Fruit fly (Drosophila melanogaster) whole organism, embryonic: Measurements from ENCODE around the gene CG4820.

Experiments
- Abd-B ChIP-seq: fragments of 200-800 bp; sonication (Bioruptor generic); optimal IDR thresholded peaks from 2 replicates; lab custom pipeline; 2018; ENCODE audit warnings: missing biosample characterization, mild to moderate bottlenecking, missing genetic modification characterization, moderate library complexity
- Ada2b ChIP-seq: fragments of 200-800 bp; sonication (Bioruptor generic); IDR thresholded peaks from 2 replicates; pipeline ENCODE4 v1.3.6; 2022; ENCODE audit warnings: missing biosample characterization, missing genetic modification characterization
- CG10565 ChIP-seq: fragments of 200-800 bp; sonication (Bioruptor generic); optimal IDR thresholded peaks from 3 replicates; lab custom pipeline; 2016; ENCODE audit warnings: missing biosample characterization, mild to moderate bottlenecking, missing genetic modification characterization
- CG10979 ChIP-seq: fragments of 200-800 bp; sonication (Bioruptor generic); optimal IDR thresholded peaks from 2 replicates; lab custom pipeline; 2018; ENCODE audit warnings: missing biosample characterization, mild to moderate bottlenecking, missing genetic modification characterization, moderate library complexity
- CG11695 ChIP-seq: fragments of 200-800 bp; sonication (Bioruptor generic); IDR thresholded peaks from 3 replicates; pipeline ENCODE4 v1.3.6; 2022; ENCODE audit warnings: missing biosample characterization, missing genetic modification characterization
- CG12219 ChIP-seq: fragments of 200-800 bp; sonication (Bioruptor generic); optimal IDR thresholded peaks from 3 replicates; lab custom pipeline; 2018; ENCODE audit warnings: missing biosample characterization, mild to moderate bottlenecking, missing genetic modification characterization
- CG12942 ChIP-seq: fragments of 200-800 bp; sonication (Bioruptor generic); optimal IDR thresholded peaks from 3 replicates; lab custom pipeline; 2016; ENCODE audit warnings: missing biosample characterization, missing genetic modification characterization
- CG14710 ChIP-seq: fragments of 200-800 bp; sonication (Bioruptor generic); optimal IDR thresholded peaks from 3 replicates; lab custom pipeline; 2019; ENCODE audit warnings: missing biosample characterization, mild to moderate bottlenecking, missing genetic modification characterization, moderate library complexity
- CG14860 ChIP-seq: fragments of 200-800 bp; sonication (Bioruptor generic); IDR thresholded peaks from 3 replicates; pipeline ENCODE4 v1.3.6; 2022; ENCODE audit warnings: missing biosample characterization, missing genetic modification characterization; ENCODE audit not compliant: partially characterized antibody
- CG15011 ChIP-seq: fragments of 200-800 bp; sonication (Bioruptor generic); optimal IDR thresholded peaks from 3 replicates; lab custom pipeline; 2018; ENCODE audit warnings: missing biosample characterization, mild to moderate bottlenecking, missing genetic modification characterization
- CG17829 ChIP-seq: fragments of 200-800 bp; optimal IDR thresholded peaks from 2 replicates; lab custom pipeline; 2019; ENCODE audit warnings: missing biosample characterization, mild to moderate bottlenecking, missing genetic modification characterization, moderate library complexity
- CG1792 ChIP-seq: fragments of 200-800 bp; sonication (Bioruptor generic); optimal IDR thresholded peaks from 2 replicates; lab custom pipeline; 2016; ENCODE audit warnings: missing biosample characterization, missing genetic modification characterization
- CG18011 ChIP-seq: fragments of 200-800 bp; sonication (Bioruptor generic); optimal IDR thresholded peaks from 2 replicates; lab custom pipeline; 2017; ENCODE audit warnings: missing biosample characterization, missing genetic modification characterization, mild to moderate bottlenecking, moderate library complexity, missing genotype
- CG18262 ChIP-seq: fragments of 200-800 bp; optimal IDR thresholded peaks from 3 replicates; lab custom pipeline; 2019; ENCODE audit warnings: missing biosample characterization, mild to moderate bottlenecking, missing genetic modification characterization, moderate library complexity
- CG32767 ChIP-seq: fragments of 200-800 bp; sonication (Bioruptor generic); IDR thresholded peaks from 2 replicates; pipeline ENCODE4 v1.3.6; 2022; ENCODE audit warnings: missing biosample characterization, missing genetic modification characterization
- CG3995 ChIP-seq: fragments of 200-800 bp; sonication (Bioruptor generic); optimal IDR thresholded peaks from 3 replicates; lab custom pipeline; 2016; ENCODE audit warnings: missing biosample characterization, missing genetic modification characterization
- CG4360 ChIP-seq: fragments of 200-800 bp; sonication (Bioruptor generic); IDR thresholded peaks from 2 replicates; pipeline ENCODE4 v1.3.6; 2022; ENCODE audit warnings: missing biosample characterization, missing genetic modification characterization
- CG4424 ChIP-seq: fragments of 200-800 bp; sonication (Bioruptor generic); optimal IDR thresholded peaks from 3 replicates; lab custom pipeline; 2016; ENCODE audit warnings: missing biosample characterization, missing genetic modification characterization
- CG5245 ChIP-seq: fragments of 200-800 bp; sonication (Bioruptor generic); optimal IDR thresholded peaks from 3 replicates; lab custom pipeline; 2016; ENCODE audit warnings: missing biosample characterization, missing genetic modification characterization
- CG6683 ChIP-seq: fragments of 200-800 bp; sonication (Bioruptor generic); optimal IDR thresholded peaks from 2 replicates; lab custom pipeline; 2017; ENCODE audit warnings: missing biosample characterization, mild to moderate bottlenecking, missing genetic modification characterization, missing genetic modification reagents
- CG6765 ChIP-seq: fragments of 200-800 bp; sonication (Bioruptor generic); optimal IDR thresholded peaks from 3 replicates; lab custom pipeline; 2017; ENCODE audit warnings: missing biosample characterization, mild to moderate bottlenecking, missing genetic modification characterization
- CG7357 ChIP-seq: fragments of 200-800 bp; sonication (Bioruptor generic); IDR thresholded peaks from 3 replicates; pipeline ENCODE4 v1.3.6; 2022; ENCODE audit warnings: missing biosample characterization, missing genetic modification characterization
- CG7556 ChIP-seq: fragments of 200-800 bp; sonication (Bioruptor generic); optimal IDR thresholded peaks from 2 replicates; lab custom pipeline; 2017; ENCODE audit warnings: missing biosample characterization, mild to moderate bottlenecking, missing genetic modification characterization
- CG8924 ChIP-seq: fragments of 200-800 bp; optimal IDR thresholded peaks from 3 replicates; lab custom pipeline; 2019; ENCODE audit warnings: missing biosample characterization, mild to moderate bottlenecking, missing genetic modification characterization, moderate library complexity
- CoRest ChIP-seq: fragments of 200-800 bp; sonication (Bioruptor generic); optimal IDR thresholded peaks from 3 replicates; lab custom pipeline; 2018; ENCODE audit warnings: missing biosample characterization, mild to moderate bottlenecking, missing genetic modification characterization, moderate library complexity
- D19A ChIP-seq: fragments of 200-800 bp; optimal IDR thresholded peaks from 3 replicates; lab custom pipeline; 2019; ENCODE audit warnings: missing biosample characterization, mild to moderate bottlenecking, missing genetic modification characterization, moderate library complexity
- E2f2 ChIP-seq: fragments of 200-800 bp; sonication (Bioruptor generic); IDR thresholded peaks from 2 replicates; pipeline ENCODE4 v1.3.6; 2022; ENCODE audit warnings: missing biosample characterization, missing genetic modification characterization
- Ets65A ChIP-seq: fragments of 200-800 bp; sonication (Bioruptor generic); peaks from one replicate; lab custom pipeline; 2016; ENCODE audit warnings: missing biosample characterization, missing genetic modification characterization
- Gug ChIP-seq: fragments of 200-800 bp; sonication (Bioruptor generic); IDR thresholded peaks from 4 replicates; pipeline ENCODE4 v1.3.6; 2022; ENCODE audit warnings: missing biosample characterization, missing genetic modification characterization
- HLHmδ ChIP-seq: fragments of 200-800 bp; sonication (Bioruptor generic); optimal IDR thresholded peaks from 2 replicates; lab custom pipeline; 2018; ENCODE audit warnings: missing biosample characterization, mild to moderate bottlenecking, missing genetic modification characterization, moderate library complexity
- Lhr ChIP-seq: fragments of 200-800 bp; sonication (Bioruptor generic); optimal IDR thresholded peaks from 3 replicates; lab custom pipeline; 2017; ENCODE audit warnings: mild to moderate bottlenecking, missing biosample characterization, missing genetic modification reagents, missing genetic modification characterization
- Mes4 ChIP-seq: fragments of 200-800 bp; sonication (Bioruptor generic); optimal IDR thresholded peaks from 2 replicates; lab custom pipeline; 2016; ENCODE audit warnings: missing biosample characterization, missing genetic modification characterization
- NC2β ChIP-seq: fragments of 200-800 bp; sonication (Bioruptor generic); optimal IDR thresholded peaks from 2 replicates; lab custom pipeline; 2016; ENCODE audit warnings: missing biosample characterization, missing genetic modification characterization
- Side ChIP-seq: fragments of 200-800 bp; sonication (Bioruptor generic); optimal IDR thresholded peaks from 2 replicates; lab custom pipeline; 2016; ENCODE audit warnings: missing biosample characterization, missing genetic modification characterization
- Ssrp ChIP-seq: fragments of 200-800 bp; sonication (Bioruptor generic); optimal IDR thresholded peaks from 2 replicates; lab custom pipeline; 2018; ENCODE audit warnings: missing biosample characterization, mild to moderate bottlenecking, missing genetic modification characterization, moderate library complexity
- Xrp1 ChIP-seq: fragments of 200-800 bp; sonication (Bioruptor generic); IDR thresholded peaks from 2 replicates; pipeline ENCODE4 v1.3.6; 2022; ENCODE audit warnings: missing biosample characterization, missing genetic modification characterization
- ab ChIP-seq: fragments of 200-800 bp; sonication (Bioruptor generic); optimal IDR thresholded peaks from 2 replicates; lab custom pipeline; 2016; ENCODE audit warnings: missing biosample characterization, missing genetic modification characterization
- chif ChIP-seq, 2 experiments: fragments of 200-800 bp; sonication (Bioruptor generic); optimal IDR thresholded peaks; 3 replicates each; lab custom pipeline; 2016; ENCODE audit warnings: missing biosample characterization in 2 of 2, missing genetic modification characterization in 2 of 2
- crol ChIP-seq: fragments of 200-800 bp; sonication (Bioruptor generic); IDR thresholded peaks from 2 replicates; pipeline ENCODE4 v1.3.6; 2022; ENCODE audit warnings: missing biosample characterization, missing genetic modification characterization
- cwo ChIP-seq: fragments of 200-800 bp; sonication (Bioruptor generic); optimal IDR thresholded peaks from 3 replicates; lab custom pipeline; 2017; ENCODE audit warnings: missing biosample characterization, missing genetic modification characterization, mild to moderate bottlenecking, moderate library complexity, missing genetic modification reagents
- danr ChIP-seq: fragments of 200-800 bp; sonication (Bioruptor generic); IDR thresholded peaks from 2 replicates; pipeline ENCODE4 v1.3.6; 2022; ENCODE audit warnings: missing biosample characterization, missing genetic modification characterization
- dmrt11E ChIP-seq: fragments of 200-800 bp; sonication (Bioruptor generic); optimal IDR thresholded peaks from 3 replicates; lab custom pipeline; 2018; ENCODE audit warnings: missing biosample characterization, mild to moderate bottlenecking, missing genetic modification characterization, moderate library complexity
- fru ChIP-seq: fragments of >200 bp; optimal IDR thresholded peaks from 2 replicates; lab custom pipeline; 2017
- gcm ChIP-seq: fragments of 200-800 bp; sonication (Bioruptor generic); optimal IDR thresholded peaks from 2 replicates; lab custom pipeline; 2019; ENCODE audit warnings: missing biosample characterization, mild to moderate bottlenecking, missing genetic modification characterization, moderate library complexity
- mam ChIP-seq: fragments of 200-800 bp; sonication (Bioruptor generic); optimal IDR thresholded peaks from 3 replicates; lab custom pipeline; 2016; ENCODE audit warnings: missing biosample characterization, missing genetic modification characterization
- onecut ChIP-seq: fragments of 200-800 bp; sonication (Bioruptor generic); IDR thresholded peaks from 2 replicates; pipeline ENCODE4 v1.3.6; 2022; ENCODE audit warnings: missing biosample characterization, missing genetic modification characterization
- sc ChIP-seq, 3 experiments: fragments of >200 bp in 2 of 3; fragments of 200-800 bp in 1 of 3; sonication (Bioruptor generic) in 1 of 3; optimal IDR thresholded peaks; 2 replicates in 2 of 3; 3 replicates in 1 of 3; lab custom pipeline; 2017; ENCODE audit warnings: mild to moderate bottlenecking in 1 of 3, missing biosample characterization in 1 of 3, missing genetic modification characterization in 1 of 3, missing genetic modification reagents in 1 of 3
- schlank ChIP-seq: fragments of 200-800 bp; sonication (Bioruptor generic); optimal IDR thresholded peaks from 2 replicates; lab custom pipeline; 2018; ENCODE audit warnings: missing biosample characterization, mild to moderate bottlenecking, missing genetic modification characterization
- slou ChIP-seq: fragments of 200-800 bp; sonication (Bioruptor generic); optimal IDR thresholded peaks from 3 replicates; lab custom pipeline; 2016; ENCODE audit warnings: missing biosample characterization, missing genetic modification characterization
- sug ChIP-seq: fragments of 200-800 bp; optimal IDR thresholded peaks from 2 replicates; lab custom pipeline; 2019; ENCODE audit warnings: missing biosample characterization, mild to moderate bottlenecking, missing genetic modification characterization, moderate library complexity

The CG4820 gene

DNA sequence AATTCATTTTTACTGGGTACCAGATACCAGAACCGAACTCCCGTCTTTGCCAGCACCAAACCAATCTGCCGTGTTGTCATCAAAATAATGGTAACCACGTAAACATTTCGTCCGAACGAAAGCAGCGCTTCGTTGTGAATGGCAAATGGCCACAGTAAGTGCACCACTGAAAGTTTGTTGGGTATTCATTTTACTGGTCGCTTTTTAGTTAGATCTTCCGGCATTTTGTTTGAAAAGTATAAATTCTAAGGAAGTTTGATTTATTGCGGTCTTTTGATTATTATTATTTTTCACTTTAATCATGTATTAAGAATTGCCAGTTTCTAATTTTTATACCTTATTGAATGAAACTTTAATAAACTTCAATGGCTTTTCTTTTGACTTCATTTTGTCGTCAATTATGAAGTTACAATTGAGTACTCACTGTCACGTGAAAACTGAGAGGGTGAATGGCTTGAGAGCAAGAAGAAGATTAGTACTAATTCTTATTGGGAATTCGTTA is 1.8 kb upstream of the CG4820 start, which contains the start of gene ZnT86D (continued):
- TF ChIP-seq CG15011 (peak; percentile 21), D19A (tag; lab: Kevin White, UChicago) (peak; percentile 60), CG12219 (GFP tag; lab: Kevin White, UChicago) (no peak), CG18011 (GFP tag; lab: Kevin White, UChicago) (peak; percentile 8), CG5245 (GFP tag; lab: Kevin White, UChicago) (peak; percentile 18), CG7556 (GFP tag; lab: Kevin White, UChicago) (peak; percentile 68), CG6765 (GFP tag; lab: Kevin White, UChicago) (no peak), dmrt11E (peak; percentile 12), HLHmδ (GFP tag; lab: Kevin White, UChicago) (no peak), Mes4 (GFP tag; lab: Kevin White, UChicago) (peak; percentile 26), CG7357 (GFP tag; lab: Robert Waterston, UW) (peak; percentile 24; the same call in 1 of the 3 replicates), CG1792 (peak; percentile 45), NC2β (GFP tag; lab: Kevin White, UChicago) (peak; percentile 68), slou (GFP tag; lab: Kevin White, UChicago) (peak; percentile 25), schlank (tag; lab: Kevin White, UChicago) (peak; percentile 57), Lhr (GFP tag; lab: Kevin White, UChicago) (no peak), CG12942 (GFP tag; lab: Kevin White, UChicago) (no peak), danr (GFP tag; lab: Robert Waterston, UW) (no peak), fru (lab: Kevin White, UChicago) (no peak), crol (GFP tag; lab: Robert Waterston, UW) (peak; percentile 71), cwo (peak; percentile 49), Ssrp (tag; lab: Kevin White, UChicago) (peak; percentile 36), CG8924 (peak; percentile 69), CG4360 (GFP tag; lab: Robert Waterston, UW) (no peak), sug (tag; lab: Kevin White, UChicago) (peak; percentile 80), CG10979 (tag; lab: Kevin White, UChicago) (peak; percentile 48), CG32767 (GFP tag; lab: Robert Waterston, UW) (no peak), CG14710 (peak; percentile 86), gcm (GFP tag; lab: Kevin White, UChicago) (peak; percentile 26), mam (GFP tag; lab: Kevin White, UChicago) (peak; percentile 60), Ets65A (peak; percentile 97), CG18262 (tag; lab: Kevin White, UChicago) (peak; percentile 69), CG4424 (GFP tag; lab: Kevin White, UChicago) (peak; percentile 37), CG10565 (GFP tag; lab: Kevin White, UChicago) (no peak), Gug (GFP tag; lab: Robert Waterston, UW) (peak; percentile 50; the same call in 2 of the 4 replicates), CG11695 (no peak), CG3995 (GFP tag; lab: Kevin White, UChicago) (peak; percentile 75), chif (GFP tag; optimal IDR thresholded peaks at IDR 0.05; lab: Kevin White, UChicago) (peak; percentile 12 to 43), onecut (no peak), ab (GFP tag; lab: Kevin White, UChicago) (no peak), Xrp1 (GFP tag; lab: Robert Waterston, UW) (peak; percentile 30; the same call in 1 of the 2 replicates), CG6683 (GFP tag; lab: Kevin White, UChicago) (peak; percentile 22), Abd-B (GFP tag; lab: Kevin White, UChicago) (peak; percentile 67), Side (GFP tag; lab: Kevin White, UChicago) (peak; percentile 13), CG14860 (no peak), sc (optimal IDR thresholded peaks at IDR 0.05; lab: Kevin White, UChicago) (no peak), sc (GFP tag; optimal IDR thresholded peaks at IDR 0.05; lab: Kevin White, UChicago) (peak; percentile 3), CG17829 (tag; lab: Kevin White, UChicago) (peak; percentile 62), CoRest (tag; lab: Kevin White, UChicago) (peak; percentile 76), Ada2b (peak; percentile 36; the same call in 1 of the 2 replicates), E2f2 (GFP tag; lab: Robert Waterston, UW) (peak; percentile 26; the same call in 1 of the 2 replicates)
